Worm (Caenorhabditis elegans): ENCODE measurements around the gene C02H6.1.

Gene C02H6.1

ce11 chrV:7357132-7357531 is 32.5 kb downstream of the C02H6.1 start, which contains the start of gene C03G6.6:
TSS of gene C03G6.6 (plus strand) at chrV:7357432.
- TF ChIP-seq nhr-237 (tag; optimal IDR thresholded peaks at IDR 0.05) = no peak
- no peak for TF ChIP-seq lsy-2 (tag; optimal IDR thresholded peaks at IDR 0.05)
- no peak for TF ChIP-seq pha-4 (tag; optimal IDR thresholded peaks at IDR 0.05)
- no peak for TF ChIP-seq ceh-43 (GFP tag; optimal IDR thresholded peaks at IDR 0.05)
- TF ChIP-seq sem-2 (GFP tag; optimal IDR thresholded peaks at IDR 0.05) = no peak
- no peak for TF ChIP-seq lin-13 (tag; optimal IDR thresholded peaks at IDR 0.05)
- no peak for TF ChIP-seq mls-2 (tag; optimal IDR thresholded peaks at IDR 0.05)
- no peak for TF ChIP-seq ces-1 (GFP tag; optimal IDR thresholded peaks at IDR 0.05)
- TF ChIP-seq ham-2 (GFP tag; optimal IDR thresholded peaks at IDR 0.05) = no peak
- TF ChIP-seq unc-120 (tag; optimal IDR thresholded peaks at IDR 0.05; ENCODE audit: poor library complexity, severe bottlenecking) = no peak
- TF ChIP-seq hlh-1 (tag; optimal IDR thresholded peaks at IDR 0.05) = no peak
- TF ChIP-seq elt-1 (tag; optimal IDR thresholded peaks at IDR 0.05; ENCODE audit: borderline replicate concordance, insufficient read depth) = no peak
- no peak for TF ChIP-seq nhr-28 (tag; optimal IDR thresholded peaks at IDR 0.05)
- TF ChIP-seq zip-8 (tag; optimal IDR thresholded peaks at IDR 0.05) = no peak
- no peak for TF ChIP-seq unc-39 (tag; optimal IDR thresholded peaks at IDR 0.05)
- no peak for TF ChIP-seq bed-3 (GFP tag; optimal IDR thresholded peaks at IDR 0.05)
- no peak for TF ChIP-seq sptf-1 (tag; optimal IDR thresholded peaks at IDR 0.05)
- TF ChIP-seq mep-1 (tag; optimal IDR thresholded peaks at IDR 0.05) = no peak

ce11 chrV:7356684-7357083 is 33.0 kb downstream of the C02H6.1 start, which contains the start of gene C03G6.21:
TSS of gene C03G6.21 (minus strand) at chrV:7356784.
- TF ChIP-seq nhr-28 (tag; optimal IDR thresholded peaks at IDR 0.05) = no peak
- TF ChIP-seq cnd-1 (tag; optimal IDR thresholded peaks at IDR 0.05) = no peak
- no peak for TF ChIP-seq unc-62 (GFP tag; optimal IDR thresholded peaks at IDR 0.05)
- TF ChIP-seq flh-1 (GFP tag; optimal IDR thresholded peaks at IDR 0.05) = no peak
- TF ChIP-seq mab-5 (tag; optimal IDR thresholded peaks at IDR 0.05) = no peak
- TF ChIP-seq ceh-39 (tag; optimal IDR thresholded peaks at IDR 0.05) = no peak
- TF ChIP-seq ceh-43 (GFP tag; optimal IDR thresholded peaks at IDR 0.05) = no peak
- no peak for TF ChIP-seq tbx-8 (GFP tag; optimal IDR thresholded peaks at IDR 0.05)
- TF ChIP-seq blmp-1 (tag; optimal IDR thresholded peaks at IDR 0.05) = no peak
- TF ChIP-seq lsy-2 (tag; optimal IDR thresholded peaks at IDR 0.05) = no peak
- TF ChIP-seq ces-1 (GFP tag; optimal IDR thresholded peaks at IDR 0.05) = no peak

- TF ChIP-seq nhr-28 (tag; optimal IDR thresholded peaks at IDR 0.05) = no peak
- TF ChIP-seq hlh-1 (tag; optimal IDR thresholded peaks at IDR 0.05) = no peak
- TF ChIP-seq tbx-8 (GFP tag; optimal IDR thresholded peaks at IDR 0.05) = no peak
- no peak for TF ChIP-seq sem-2 (GFP tag; optimal IDR thresholded peaks at IDR 0.05)
- no peak for TF ChIP-seq nhr-2 (tag; optimal IDR thresholded peaks at IDR 0.05)
- no peak for TF ChIP-seq unc-62 (GFP tag; optimal IDR thresholded peaks at IDR 0.05)
- no peak for TF ChIP-seq ztf-11 (tag; optimal IDR thresholded peaks at IDR 0.05)
- TF ChIP-seq ces-1 (GFP tag; optimal IDR thresholded peaks at IDR 0.05) = no peak
- no peak for TF ChIP-seq snpc-4 (tag; optimal IDR thresholded peaks at IDR 0.05)
- TF ChIP-seq cnd-1 (tag; optimal IDR thresholded peaks at IDR 0.05) = no peak
Measured at ce11 chrV:7355464-7355863, 34.2 kb downstream of the C02H6.1 start, which contains the start of gene tag-293. TSS of gene tag-293 (minus strand) at chrV:7355564.

ce11 chrV:7353602-7354001 is 36.1 kb downstream of the C02H6.1 start:
- no peak for TF ChIP-seq mab-5 (tag; optimal IDR thresholded peaks at IDR 0.05)
- no peak for TF ChIP-seq lsy-2 (tag; optimal IDR thresholded peaks at IDR 0.05)
- no peak for TF ChIP-seq sptf-1 (tag; optimal IDR thresholded peaks at IDR 0.05)
- TF ChIP-seq lin-32 (GFP tag; optimal IDR thresholded peaks at IDR 0.05) = no peak
- no peak for TF ChIP-seq elt-3 (tag; optimal IDR thresholded peaks at IDR 0.05)
- TF ChIP-seq drap-1 (GFP tag; optimal IDR thresholded peaks at IDR 0.05) = no peak
- TF ChIP-seq nhr-28 (tag; optimal IDR thresholded peaks at IDR 0.05) = no peak
- no peak for TF ChIP-seq sem-2 (GFP tag; optimal IDR thresholded peaks at IDR 0.05)
- no peak for TF ChIP-seq elt-1 (tag; optimal IDR thresholded peaks at IDR 0.05; ENCODE audit: borderline replicate concordance, insufficient read depth)
- no peak for TF ChIP-seq ceh-43 (GFP tag; optimal IDR thresholded peaks at IDR 0.05)
- no peak for TF ChIP-seq unc-62 (GFP tag; optimal IDR thresholded peaks at IDR 0.05)
- TF ChIP-seq ham-2 (GFP tag; optimal IDR thresholded peaks at IDR 0.05) = no peak
- no peak for TF ChIP-seq nhr-12 (tag; optimal IDR thresholded peaks at IDR 0.05)
- TF ChIP-seq tbx-8 (GFP tag; optimal IDR thresholded peaks at IDR 0.05) = no peak
- TF ChIP-seq mls-2 (tag; optimal IDR thresholded peaks at IDR 0.05) = no peak
- no peak for TF ChIP-seq snpc-4 (tag; optimal IDR thresholded peaks at IDR 0.05)
- TF ChIP-seq pha-4 (tag; optimal IDR thresholded peaks at IDR 0.05) = no peak
- no peak for TF ChIP-seq M03D4.4 (tag; optimal IDR thresholded peaks at IDR 0.05)
